Worm (Caenorhabditis elegans) whole organism, young adult: ENCODE results near the gene gcc-2.

Experiments
- C06A6.2 ChIP-seq: fragments of 200-800 bp; sonication (Bioruptor generic); conservative IDR thresholded peaks from 2 replicates; pipeline ENCODE4 v1.3.6; 2022; ENCODE audit warnings: missing genetic modification characterization, missing compliant biosample characterization
- aptf-2 ChIP-seq: fragments of 200-800 bp; sonication (Bioruptor generic); conservative IDR thresholded peaks from 2 replicates; pipeline ENCODE4 v1.3.6; 2022; ENCODE audit warnings: missing genetic modification reagents, missing genetic modification characterization, missing compliant biosample characterization
- cebp-1 ChIP-seq, 2 experiments: fragments of 200-800 bp in 1 of 2; sonication (Bioruptor generic) in 1 of 2; sonication (generic microtip) in 1 of 2; IDR thresholded peaks in 1 of 2; optimal IDR thresholded peaks in 1 of 2; 2 replicates each; pipeline versions ENCODE4 v1.3.6 to Lab custom; 2017 to 2022; ENCODE audit warnings: missing compliant biosample characterization in 2 of 2, missing genetic modification characterization in 2 of 2, mild to moderate bottlenecking in 1 of 2, missing genetic modification reagents in 1 of 2, moderate library complexity in 1 of 2
- hmg-1.2 ChIP-seq: fragments of 200-800 bp; sonication (Bioruptor generic); IDR thresholded peaks from 2 replicates; pipeline ENCODE4 v1.3.6; 2022; ENCODE audit warnings: missing genetic modification reagents, missing genetic modification characterization, missing compliant biosample characterization
- nhr-27 ChIP-seq: fragments of 200-800 bp; sonication (Bioruptor generic); optimal IDR thresholded peaks from 2 replicates; lab custom pipeline; 2018; ENCODE audit warnings: mild to moderate bottlenecking, missing genetic modification characterization, moderate library complexity, missing compliant biosample characterization
- sdz-38 ChIP-seq: sonication (generic microtip); optimal IDR thresholded peaks from 2 replicates; lab custom pipeline; 2016; ENCODE audit warnings: missing genotype, missing genetic modification characterization, missing compliant biosample characterization

DNA sequence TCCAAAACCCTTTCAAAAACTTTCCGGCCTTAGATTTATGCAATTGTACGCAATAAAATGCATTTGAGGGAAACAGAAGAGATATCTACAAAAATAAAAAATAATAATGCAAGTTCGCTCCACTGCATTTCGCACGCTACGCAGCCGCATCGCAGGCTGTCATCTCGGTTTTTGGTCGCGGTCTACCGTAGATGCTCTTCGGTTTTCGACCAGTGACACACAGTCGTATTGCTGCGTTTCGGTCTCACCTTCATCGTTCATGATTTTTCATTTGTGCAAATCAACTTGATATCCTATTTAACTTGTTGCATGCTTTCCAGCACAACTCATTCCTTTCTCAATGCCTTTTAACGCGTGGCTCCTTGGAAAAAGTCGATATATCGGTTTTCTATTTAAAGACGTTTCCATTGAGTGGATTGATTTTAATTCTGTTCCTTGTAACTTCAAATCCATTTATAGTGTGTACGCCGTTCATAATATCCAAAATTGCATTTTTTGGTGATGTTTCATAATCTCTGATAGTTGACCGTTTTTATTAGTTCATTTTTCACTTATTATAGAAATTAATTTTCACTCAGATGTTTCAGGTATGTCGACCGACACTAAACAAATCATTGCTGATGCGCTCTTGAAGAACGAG is 18.8 kb upstream of the gcc-2 start, which contains the start of gene vha-1:
- TF ChIP-seq aptf-2 (GFP tag; lab: Robert Waterston, UW) (no peak), hmg-1.2 (GFP tag; lab: Robert Waterston, UW) (peak; percentile 41; the same call in 1 of the 2 replicates), nhr-27 (tag; lab: Kevin White, UChicago) (no peak), cebp-1 (GFP tag; IDR thresholded peaks at IDR 0.05; lab: Robert Waterston, UW) (0 out of 2 replicates have a peak, but pooled peaks have one; percentile 38), cebp-1 (tag; optimal IDR thresholded peaks at IDR 0.05; lab: Kevin White, UChicago) (peak; percentile 74), sdz-38 (tag; lab: Kevin White, UChicago) (no peak), C06A6.2 (no peak; the same call in 1 of the 2 replicates)
